Fruit fly (Drosophila melanogaster) S2 (cell line): Measurements from ENCODE around the gene CG32767.

Source experiments
- CG8478 ChIP-seq: fragments of >200 bp; optimal IDR thresholded peaks from 2 replicates; lab custom pipeline; 2018
- CTCF ChIP-seq, 2 experiments: fragments of >200 bp; optimal IDR thresholded peaks; 2 replicates each; lab custom pipeline; 2018

The CG32767 gene

dm6 chrX:5083647-5084096 lies 896 bp downstream of the CG32767 start:
- TF ChIP-seq CTCF (optimal IDR thresholded peaks at IDR 0.05; lab: Kevin White, UChicago) (no peak), CG8478 (lab: Kevin White, UChicago) (no peak)

DNA sequence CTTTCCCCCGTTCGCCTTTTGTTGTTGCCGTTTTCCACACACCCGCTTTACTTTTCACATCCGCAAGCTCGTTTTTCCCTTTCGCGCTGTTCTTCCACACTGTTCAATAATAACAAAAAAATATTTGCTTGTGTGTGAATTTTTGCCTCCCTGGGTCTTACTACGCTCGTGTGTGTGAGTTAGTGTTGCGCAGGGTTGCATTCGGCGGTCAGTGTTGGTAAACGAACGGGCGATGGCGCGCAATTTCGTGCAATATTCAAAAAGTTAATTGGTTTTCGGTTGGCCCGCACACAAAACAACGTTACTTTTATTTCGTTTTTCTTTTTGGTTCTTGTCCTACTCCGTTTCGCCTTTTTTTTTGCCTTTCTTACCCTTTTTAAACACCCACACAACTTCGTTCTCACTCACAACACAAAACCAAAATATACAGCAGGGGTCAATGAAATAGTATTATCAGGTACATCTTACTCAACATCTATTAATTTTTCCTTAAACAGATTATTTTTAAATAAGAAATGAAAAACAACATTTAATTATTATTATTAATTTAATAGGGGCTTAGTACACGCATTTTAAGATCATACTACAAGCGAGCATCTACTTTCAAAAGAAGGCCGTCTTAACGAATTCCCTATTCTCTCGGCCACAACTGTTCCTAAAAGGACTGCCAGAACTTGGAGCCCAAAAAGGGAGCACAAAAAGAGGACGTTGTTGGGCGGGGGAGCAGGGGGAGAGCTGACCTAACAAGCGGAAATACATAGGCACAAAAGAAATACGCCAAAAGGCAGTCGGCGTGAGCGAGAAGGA lies 1.5 kb downstream of the CG32767 start:
- TF ChIP-seq CG8478 (lab: Kevin White, UChicago): no peak
- TF ChIP-seq CTCF (optimal IDR thresholded peaks at IDR 0.05; lab: Kevin White, UChicago): no peak

DNA sequence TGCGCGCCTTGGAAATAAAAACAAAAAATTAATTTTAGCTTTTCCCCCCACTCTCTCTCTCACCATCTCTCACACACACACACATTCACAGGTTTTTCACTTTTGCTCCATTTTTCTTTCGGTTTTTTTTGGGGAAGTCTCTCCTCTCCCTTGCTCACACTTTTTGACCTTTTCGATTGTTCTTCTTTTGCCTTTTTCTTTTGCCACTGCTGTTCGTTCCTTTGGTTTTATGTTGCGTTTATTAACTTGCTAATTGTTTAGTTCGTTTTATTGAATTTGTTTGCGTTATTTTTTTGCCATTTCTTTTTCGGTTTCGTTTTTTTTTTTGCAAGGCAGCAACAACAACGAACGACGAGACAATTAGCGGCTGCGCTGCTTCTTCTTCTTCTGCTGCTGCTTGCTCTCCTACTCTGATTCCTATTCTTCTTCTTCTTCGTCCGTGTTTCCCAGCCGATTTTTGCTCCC lies 2.2 kb downstream of the CG32767 start:
- TF ChIP-seq CG8478 (lab: Kevin White, UChicago) (no peak), CTCF (optimal IDR thresholded peaks at IDR 0.05; lab: Kevin White, UChicago) (no peak)

DNA sequence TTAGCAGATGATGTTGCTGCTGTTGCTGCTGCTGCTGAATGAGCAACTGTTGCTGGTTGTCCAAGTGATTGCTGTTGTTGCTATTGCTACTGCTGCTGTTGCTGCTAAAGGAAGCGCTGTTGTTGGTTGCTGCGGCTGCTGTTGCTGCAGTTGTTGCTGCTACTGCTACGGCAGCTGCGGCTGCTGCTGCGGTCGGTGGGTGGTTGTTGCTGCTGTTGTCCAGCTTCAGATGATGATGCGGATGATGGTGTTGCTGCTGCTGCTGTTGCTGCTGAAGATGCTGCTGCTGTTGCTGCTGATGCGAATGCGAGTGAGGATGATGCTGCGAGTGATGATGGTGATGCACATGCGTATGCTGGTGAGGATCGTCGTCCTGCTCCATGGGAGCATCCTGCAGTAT lies 4.0 kb downstream of the CG32767 start:
- TF ChIP-seq CG8478 (lab: Kevin White, UChicago) (no peak), CTCF (optimal IDR thresholded peaks at IDR 0.05; lab: Kevin White, UChicago) (no peak)

dm6 chrX:5075842-5076413 lies 8.6 kb downstream of the CG32767 start:
- TF ChIP-seq CG8478 (lab: Kevin White, UChicago) (no peak), CTCF (optimal IDR thresholded peaks at IDR 0.05; lab: Kevin White, UChicago) (no peak)

DNA sequence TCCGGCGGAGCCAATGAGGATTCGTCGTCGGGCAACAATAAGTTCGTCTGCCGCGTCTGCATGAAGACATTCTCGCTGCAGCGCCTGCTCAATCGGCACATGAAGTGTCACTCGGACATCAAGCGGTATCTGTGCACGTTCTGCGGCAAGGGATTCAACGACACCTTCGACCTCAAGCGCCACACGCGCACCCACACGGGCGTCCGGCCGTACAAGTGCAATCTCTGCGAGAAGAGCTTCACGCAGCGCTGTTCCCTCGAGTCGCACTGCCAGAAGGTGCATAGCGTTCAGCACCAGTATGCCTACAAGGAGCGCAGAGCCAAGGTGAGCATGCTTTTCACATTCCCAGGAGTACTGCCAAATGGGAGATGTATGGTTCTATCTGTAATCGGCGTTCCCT lies 16.1 kb downstream of the CG32767 start:
- TF ChIP-seq CTCF (optimal IDR thresholded peaks at IDR 0.05; lab: Kevin White, UChicago): no peak
- no peak for TF ChIP-seq CG8478 (lab: Kevin White, UChicago)

DNA sequence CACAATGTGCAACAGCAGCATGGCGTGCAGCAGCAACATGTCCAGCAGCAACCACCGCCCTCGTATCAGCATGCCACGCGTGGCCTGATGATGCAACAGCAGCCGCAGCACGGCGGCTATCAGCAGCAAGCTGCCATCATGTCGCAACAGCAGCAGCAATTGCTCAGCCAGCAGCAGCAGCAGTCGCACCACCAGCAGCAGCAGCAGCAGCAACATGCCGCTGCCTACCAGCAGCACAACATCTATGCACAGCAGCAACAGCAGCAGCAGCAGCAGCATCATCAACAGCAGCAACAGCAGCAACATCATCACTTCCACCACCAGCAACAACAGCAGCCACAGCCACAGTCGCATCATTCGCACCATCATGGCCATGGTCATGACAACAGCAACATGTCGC lies 17.9 kb downstream of the CG32767 start:
- no peak for TF ChIP-seq CG8478 (lab: Kevin White, UChicago)
- TF ChIP-seq CTCF (optimal IDR thresholded peaks at IDR 0.05; lab: Kevin White, UChicago): no peak

- TF ChIP-seq CTCF (optimal IDR thresholded peaks at IDR 0.05; lab: Kevin White, UChicago) (peak; percentile 64 to 75), CG8478 (lab: Kevin White, UChicago) (no peak)
Measured at dm6 chrX:5063540-5064308, 20.8 kb downstream of the CG32767 start.

- TF ChIP-seq CTCF (optimal IDR thresholded peaks at IDR 0.05; lab: Kevin White, UChicago) (no peak), CG8478 (lab: Kevin White, UChicago) (no peak)
Measured at dm6 chrX:5061989-5062388, 22.6 kb downstream of the CG32767 start.

- TF ChIP-seq CTCF (optimal IDR thresholded peaks at IDR 0.05; lab: Kevin White, UChicago): no peak
- no peak for TF ChIP-seq CG8478 (lab: Kevin White, UChicago)
Measured at dm6 chrX:5058688-5059087, 25.9 kb downstream of the CG32767 start.

- TF ChIP-seq CTCF (optimal IDR thresholded peaks at IDR 0.05; lab: Kevin White, UChicago) (no peak), CG8478 (lab: Kevin White, UChicago) (no peak)
Measured at dm6 chrX:5056076-5056475, 28.5 kb downstream of the CG32767 start.

DNA sequence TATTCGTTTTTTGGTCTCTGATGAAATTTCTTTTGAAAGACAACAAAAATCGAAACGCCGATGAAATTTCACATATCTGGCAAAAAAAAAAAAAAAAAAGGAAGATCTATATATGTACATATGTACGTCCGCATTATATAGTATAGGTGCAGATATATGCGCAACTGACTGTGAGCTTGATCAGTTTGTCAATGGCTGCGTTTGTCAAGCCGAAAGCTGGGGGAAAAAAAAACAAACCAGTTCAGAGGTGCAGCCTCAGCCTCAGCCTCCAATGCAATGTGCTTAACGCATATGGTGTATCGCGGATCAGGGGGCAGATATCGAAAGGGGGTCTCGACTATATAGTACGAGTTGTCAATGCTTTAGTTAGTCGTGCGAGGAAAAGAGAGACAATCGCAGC lies 29.6 kb downstream of the CG32767 start:
- TF ChIP-seq CTCF (optimal IDR thresholded peaks at IDR 0.05; lab: Kevin White, UChicago) (no peak), CG8478 (lab: Kevin White, UChicago) (no peak)

dm6 chrX:5052994-5053393 lies 31.6 kb downstream of the CG32767 start:
- no peak for TF ChIP-seq CTCF (optimal IDR thresholded peaks at IDR 0.05; lab: Kevin White, UChicago)
- TF ChIP-seq CG8478 (lab: Kevin White, UChicago): no peak

- no peak for TF ChIP-seq CTCF (optimal IDR thresholded peaks at IDR 0.05; lab: Kevin White, UChicago)
Measured at dm6 chrX:5051049-5051448, 33.5 kb downstream of the CG32767 start.
